Worm (Caenorhabditis elegans) whole organism, midembryonic: Measurements from ENCODE around the gene T22D1.18.

ENCODE experiments used
- T22C8.4 ChIP-seq: fragments of 200-800 bp; sonication (Bioruptor generic); IDR thresholded peaks from 2 replicates; pipeline ENCODE4 v1.3.6; 2022; ENCODE audit warnings: missing genetic modification characterization, missing compliant biosample characterization
- klf-2 ChIP-seq: fragments of 200-800 bp; sonication (Bioruptor generic); conservative IDR thresholded peaks from 2 replicates; pipeline ENCODE4 v1.3.6; 2022; ENCODE audit warnings: missing genetic modification reagents, missing genetic modification characterization, missing compliant biosample characterization
- ref-1 ChIP-seq: fragments of 200-800 bp; sonication (Bioruptor generic); conservative IDR thresholded peaks from 2 replicates; pipeline ENCODE4 v1.3.6; 2022; ENCODE audit warnings: missing genetic modification reagents, missing genetic modification characterization, missing compliant biosample characterization
- tab-1 ChIP-seq: fragments of 200-800 bp; sonication (Bioruptor generic); IDR thresholded peaks from 2 replicates; pipeline ENCODE4 v1.3.6; 2022; ENCODE audit warnings: missing genetic modification characterization, missing compliant biosample characterization
- ztf-23 ChIP-seq: fragments of 200-800 bp; sonication (Bioruptor generic); IDR thresholded peaks from 2 replicates; pipeline ENCODE4 v1.3.6; 2022; ENCODE audit warnings: missing genetic modification reagents, missing genetic modification characterization, missing compliant biosample characterization
- ztf-29 ChIP-seq: fragments of 200-800 bp; sonication (Bioruptor generic); IDR thresholded peaks from 2 replicates; pipeline ENCODE4 v1.3.6; 2022; ENCODE audit warnings: missing genetic modification reagents, missing genetic modification characterization, missing compliant biosample characterization

DNA sequence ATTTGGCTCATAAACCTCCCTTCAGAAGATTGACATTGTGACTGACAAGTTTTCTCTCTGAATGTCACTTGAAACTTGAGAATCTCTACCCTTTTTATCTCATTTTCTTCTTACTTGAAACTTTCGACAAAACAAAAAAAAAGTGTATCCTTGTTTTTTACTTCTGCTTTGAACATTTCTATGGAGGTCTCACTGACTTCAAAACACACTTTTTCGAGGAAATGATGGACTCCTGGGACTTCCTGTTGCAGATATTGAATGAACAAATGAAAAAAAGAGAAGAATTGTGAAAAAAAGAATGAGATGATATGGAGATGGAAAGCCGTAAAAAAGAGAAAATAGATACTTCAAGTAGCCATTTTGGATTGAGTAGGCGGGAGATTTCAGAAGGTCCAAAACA, 21.1 kb upstream of the T22D1.18 start:
- TF ChIP-seq tab-1 (GFP tag; lab: Robert Waterston, UW) (no peak), ztf-23 (GFP tag; lab: Robert Waterston, UW) (no peak), T22C8.4 (GFP tag; lab: Robert Waterston, UW) (no peak), ztf-29 (GFP tag; lab: Robert Waterston, UW) (no peak), klf-2 (GFP tag; lab: Robert Waterston, UW) (no peak), ref-1 (GFP tag; lab: Robert Waterston, UW) (no peak)
